Worm (Caenorhabditis elegans) whole organism, young adult: Measurements from ENCODE around the gene set-14.
A peak's percentile ranks its signal among the peaks of the same experiment; 100 is the strongest.

Experiments used
- C17E4.6 ChIP-seq: fragments of 200-800 bp; sonication (Bioruptor generic); IDR thresholded peaks from 2 replicates; pipeline ENCODE4 v1.3.6; 2022; ENCODE audit warnings: missing genetic modification reagents, missing genetic modification characterization, missing compliant biosample characterization
- F37B4.10 ChIP-seq: fragments of 200-800 bp; sonication (Bioruptor generic); IDR thresholded peaks from 2 replicates; pipeline ENCODE4 v1.3.6; 2022; ENCODE audit warnings: missing genetic modification characterization, missing compliant biosample characterization
- F49E8.2 ChIP-seq: sonication (generic microtip); optimal IDR thresholded peaks from 3 replicates; lab custom pipeline; 2017; ENCODE audit warnings: missing genetic modification characterization, mild to moderate bottlenecking, missing compliant biosample characterization, antibody characterized with exemption, moderate library complexity; ENCODE audit not compliant: insufficient read depth
- ceh-100 ChIP-seq: fragments of 200-800 bp; sonication (Bioruptor generic); IDR thresholded peaks from 2 replicates; pipeline ENCODE4 v1.3.6; 2022; ENCODE audit warnings: missing genetic modification reagents, missing genetic modification characterization, missing compliant biosample characterization
- dpff-1 ChIP-seq: sonication (generic microtip); optimal IDR thresholded peaks from 2 replicates; lab custom pipeline; 2017; ENCODE audit warnings: mild to moderate bottlenecking, missing genetic modification characterization, missing compliant biosample characterization
- hrde-1 ChIP-seq: sonication (generic microtip); optimal IDR thresholded peaks from 2 replicates; lab custom pipeline; 2016; ENCODE audit warnings: missing genetic modification characterization, mild to moderate bottlenecking, missing compliant biosample characterization, moderate library complexity, missing genotype, missing genetic modification reagents, borderline replicate concordance
- lin-35 ChIP-seq, 3 experiments: fragments of 150-350 bp in 2 of 3; sonication (generic microtip) in 1 of 3; optimal IDR thresholded peaks; 2 replicates each; lab custom pipeline; 2014 to 2018; ENCODE audit warnings: missing biosample characterization in 3 of 3, missing genetic modification characterization in 3 of 3, missing genetic modification reagents in 3 of 3
- pha-4 ChIP-seq: fragments of 150-350 bp; sonication (generic microtip); optimal IDR thresholded peaks from 2 replicates; lab custom pipeline; 2014; ENCODE audit warnings: missing biosample characterization, missing genetic modification reagents, missing genetic modification characterization
- rcor-1 ChIP-seq: fragments of 200-800 bp; sonication (Bioruptor generic); IDR thresholded peaks from 2 replicates; pipeline ENCODE4 v1.3.6; 2022; ENCODE audit warnings: missing genetic modification reagents, missing genetic modification characterization, missing compliant biosample characterization

DNA sequence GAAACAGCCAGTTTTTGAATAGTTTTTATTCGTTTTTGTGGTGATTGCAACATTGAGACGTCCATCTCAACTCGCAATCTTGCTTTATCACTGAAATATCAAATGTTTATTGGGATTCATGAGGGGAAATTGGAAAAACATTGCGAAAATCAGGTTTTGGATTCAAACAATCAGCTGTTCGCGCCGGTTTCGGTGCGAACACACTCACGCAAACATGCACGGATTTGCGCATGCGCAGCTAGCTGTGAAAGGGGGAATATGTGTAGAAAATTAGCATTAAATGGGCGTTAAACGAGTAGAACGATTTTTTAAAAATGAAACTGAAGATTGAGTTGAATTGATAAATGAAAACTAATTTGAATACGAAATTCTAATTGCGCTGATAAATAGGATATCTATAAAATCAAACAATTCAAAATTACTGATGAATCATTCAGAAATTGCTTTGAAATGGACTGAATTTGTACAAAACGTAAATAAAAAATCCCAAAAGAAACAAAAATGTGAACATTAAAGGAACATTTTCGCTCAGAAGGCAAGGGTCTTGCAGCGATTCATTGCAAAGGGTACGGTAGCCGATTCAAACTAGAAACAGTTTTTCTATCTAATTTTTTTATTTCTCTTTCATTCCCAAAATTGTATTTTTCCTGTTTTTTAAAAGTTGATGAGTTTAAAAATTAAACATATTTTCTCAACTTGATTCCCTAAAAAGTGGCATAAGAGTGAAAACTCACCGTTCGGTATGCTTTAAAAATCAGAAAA is 12.7 kb downstream of the set-14 start, which contains the start of gene ect-2:
- TF ChIP-seq F49E8.2 (tag; lab: Kevin White, UChicago), result peak; percentile 25
- TF ChIP-seq ceh-100 (GFP tag; lab: Robert Waterston, UW), result no peak
- TF ChIP-seq dpff-1 (tag; lab: Kevin White, UChicago), result no peak
- no peak for TF ChIP-seq C17E4.6 (GFP tag; lab: Robert Waterston, UW)
- TF ChIP-seq hrde-1 (tag; lab: Kevin White, UChicago), result no peak
- TF ChIP-seq F37B4.10 (GFP tag; lab: Robert Waterston, UW), result no peak
- TF ChIP-seq rcor-1 (GFP tag; lab: Robert Waterston, UW), result 0 out of 2 replicates have a peak, but pooled peaks have one; percentile 14
- peak in 1 of 3 experiments; percentile 9 for TF ChIP-seq lin-35 (GFP tag; optimal IDR thresholded peaks at IDR 0.05; lab: Kevin White, UChicago)
- TF ChIP-seq pha-4, result no peak
